Fruit fly (Drosophila melanogaster): ENCODE results near the gene Tmem214.

DNA sequence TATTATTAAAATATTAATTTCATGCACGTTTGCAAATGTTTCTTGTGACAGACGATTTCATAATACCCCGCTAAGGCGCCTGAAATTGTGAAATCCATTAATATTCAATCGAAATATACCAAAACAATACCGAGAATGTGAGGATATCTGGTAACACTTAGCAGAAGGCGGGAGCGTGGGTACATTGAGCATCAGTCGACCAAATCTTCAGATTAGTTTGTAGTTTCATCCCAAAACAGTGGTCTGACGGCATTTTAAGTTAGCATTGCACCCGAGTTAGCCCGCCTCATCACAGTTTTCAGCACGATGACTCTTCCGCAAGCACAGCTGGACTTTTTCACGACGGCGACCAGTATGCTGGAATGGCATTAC lies 34.6 kb upstream of the Tmem214 start, which contains the start of gene Nup154:
- TF ChIP-seq kay (GFP tag; ENCODE audit: borderline replicate concordance) (no peak), Mnt (GFP tag; optimal IDR thresholded peaks at IDR 0.05) (no peak), CG7101 (tag; optimal IDR thresholded peaks at IDR 0.05) (no peak), Crg-1 (GFP tag; optimal IDR thresholded peaks at IDR 0.05) (no peak)
